Worm (Caenorhabditis elegans): ENCODE data around the gene bath-33.

ce11 chrII:1595137-1595536 is 10.8 kb downstream of the bath-33 start, which contains the start of gene clec-20:
- no peak for TF ChIP-seq mdl-1 (tag; optimal IDR thresholded peaks at IDR 0.05)
- no peak for TF ChIP-seq lin-15B (tag; optimal IDR thresholded peaks at IDR 0.05)
- TF ChIP-seq fos-1 (tag; optimal IDR thresholded peaks at IDR 0.05): no peak
- no peak for TF ChIP-seq sox-4 (tag; optimal IDR thresholded peaks at IDR 0.05)
- TF ChIP-seq tlp-1 (tag; optimal IDR thresholded peaks at IDR 0.05): no peak
- no peak for TF ChIP-seq ama-1 (optimal IDR thresholded peaks at IDR 0.05)
- no peak for TF ChIP-seq lin-39 (tag; optimal IDR thresholded peaks at IDR 0.05)
- TF ChIP-seq vab-15 (tag; optimal IDR thresholded peaks at IDR 0.05): no peak
- TF ChIP-seq pax-3 (tag; optimal IDR thresholded peaks at IDR 0.05): no peak
- TF ChIP-seq unc-86 (tag; optimal IDR thresholded peaks at IDR 0.05): no peak
- no peak for TF ChIP-seq fkh-10 (GFP tag; optimal IDR thresholded peaks at IDR 0.05)
- no peak for TF ChIP-seq nhr-71 (tag; optimal IDR thresholded peaks at IDR 0.05)
- TF ChIP-seq snpc-4 (tag; optimal IDR thresholded peaks at IDR 0.05): no peak
- TF ChIP-seq C34B4.2 (tag; optimal IDR thresholded peaks at IDR 0.05): no peak
